Worm (Caenorhabditis elegans): ENCODE measurements around the gene abu-10.

Gene abu-10

ce11 chrX:3772405-3772804, 25.6 kb upstream of the abu-10 start, which contains the start of gene F47B7.2 (continued):
- TF ChIP-seq ceh-8 (GFP tag; optimal IDR thresholded peaks at IDR 0.05): no peak
- no peak for TF ChIP-seq egl-27 (tag; optimal IDR thresholded peaks at IDR 0.05)
- TF ChIP-seq lin-14 (GFP tag; optimal IDR thresholded peaks at IDR 0.05): peak; percentile 58
- TF ChIP-seq Y116A8C.19 (tag; optimal IDR thresholded peaks at IDR 0.05; ENCODE audit: borderline replicate concordance): no peak
- no peak for TF ChIP-seq alr-1 (tag; optimal IDR thresholded peaks at IDR 0.05; ENCODE audit: borderline replicate concordance)
- TF ChIP-seq unc-30 (tag; optimal IDR thresholded peaks at IDR 0.05): no peak
- TF ChIP-seq dpl-1 (GFP tag; optimal IDR thresholded peaks at IDR 0.05): peak in 1 of 3 experiments; percentile 5
- peak; percentile 57 for TF ChIP-seq nhr-71 (tag; optimal IDR thresholded peaks at IDR 0.05)
- TF ChIP-seq C04F5.9 (tag; optimal IDR thresholded peaks at IDR 0.05): no peak
- TF ChIP-seq lin-39 (tag; optimal IDR thresholded peaks at IDR 0.05): no peak
- no peak for TF ChIP-seq aly-2 (tag; optimal IDR thresholded peaks at IDR 0.05)
- TF ChIP-seq dsc-1 (tag; optimal IDR thresholded peaks at IDR 0.05): peak; percentile 39
- no peak for TF ChIP-seq sox-4 (tag; optimal IDR thresholded peaks at IDR 0.05)
- TF ChIP-seq blmp-1 (tag; optimal IDR thresholded peaks at IDR 0.05): peak; percentile 52
- no peak for TF ChIP-seq grh-1 (GFP tag; IDR thresholded peaks at IDR 0.05)
- TF ChIP-seq nhr-85 (tag): no peak
- TF ChIP-seq nhr-76 (tag; optimal IDR thresholded peaks at IDR 0.05): no peak
- no peak for TF ChIP-seq lin-13 (GFP tag; optimal IDR thresholded peaks at IDR 0.05)
- TF ChIP-seq efl-1 (optimal IDR thresholded peaks at IDR 0.05): peak in 1 of 2 experiments; percentile 6
- peak in 1 of 2 experiments; percentile 61 for TF ChIP-seq efl-1 (GFP tag; optimal IDR thresholded peaks at IDR 0.05 in 1 of 2)
- no peak for TF ChIP-seq nhr-11 (tag; optimal IDR thresholded peaks at IDR 0.05)
- TF ChIP-seq nhr-12 (tag; optimal IDR thresholded peaks at IDR 0.05): no peak
- TF ChIP-seq ces-1 (GFP tag; optimal IDR thresholded peaks at IDR 0.05): no peak
- no peak for TF ChIP-seq fkh-10 (GFP tag; optimal IDR thresholded peaks at IDR 0.05)
- TF ChIP-seq hlh-4 (tag; optimal IDR thresholded peaks at IDR 0.05): no peak
- TF ChIP-seq nhr-77 (tag; optimal IDR thresholded peaks at IDR 0.05): no peak
- TF ChIP-seq nhr-19 (GFP tag; conservative IDR thresholded peaks at IDR 0.05): no peak
- TF ChIP-seq mdl-1 (tag; optimal IDR thresholded peaks at IDR 0.05): no peak
- no peak for TF ChIP-seq nhr-84 (tag; optimal IDR thresholded peaks at IDR 0.05)
- no peak for TF ChIP-seq tlp-1 (tag; optimal IDR thresholded peaks at IDR 0.05)
- TF ChIP-seq rnt-1 (tag; optimal IDR thresholded peaks at IDR 0.05): peak; percentile 25
- TF ChIP-seq lin-35 (GFP tag; optimal IDR thresholded peaks at IDR 0.05): peak in 1 of 2 experiments; percentile 35
- TF ChIP-seq vab-15 (tag; optimal IDR thresholded peaks at IDR 0.05): no peak
- TF ChIP-seq elt-2 (tag; optimal IDR thresholded peaks at IDR 0.05): no peak
- TF ChIP-seq unc-86 (tag; optimal IDR thresholded peaks at IDR 0.05): no peak
- no peak for TF ChIP-seq pqm-1 (tag; optimal IDR thresholded peaks at IDR 0.05)

- TF ChIP-seq tlp-1 (tag; optimal IDR thresholded peaks at IDR 0.05) (no peak), jun-1 (tag; optimal IDR thresholded peaks at IDR 0.05) (no peak), alr-1 (tag; optimal IDR thresholded peaks at IDR 0.05; ENCODE audit: borderline replicate concordance) (no peak), skn-1 (tag; optimal IDR thresholded peaks at IDR 0.05) (no peak), elt-2 (tag; optimal IDR thresholded peaks at IDR 0.05) (no peak), blmp-1 (tag; optimal IDR thresholded peaks at IDR 0.05) (peak; percentile 95), snpc-4 (tag; optimal IDR thresholded peaks at IDR 0.05) (no peak), nhr-90 (tag; optimal IDR thresholded peaks at IDR 0.05; ENCODE audit: poor library complexity) (no peak), F16B12.6 (tag; optimal IDR thresholded peaks at IDR 0.05) (no peak), pqm-1 (tag; optimal IDR thresholded peaks at IDR 0.05) (no peak), efl-1 (optimal IDR thresholded peaks at IDR 0.05) (no peak), efl-1 (GFP tag; optimal IDR thresholded peaks at IDR 0.05 in 1 of 2) (peak in 1 of 2 experiments; percentile 83), grh-1 (GFP tag; IDR thresholded peaks at IDR 0.05) (no peak), pag-3 (tag; optimal IDR thresholded peaks at IDR 0.05; ENCODE audit: borderline replicate concordance, insufficient read depth) (no peak), hlh-17 (GFP tag; optimal IDR thresholded peaks at IDR 0.05; ENCODE audit: borderline replicate concordance) (no peak), lin-13 (GFP tag; optimal IDR thresholded peaks at IDR 0.05) (no peak), lir-3 (tag; optimal IDR thresholded peaks at IDR 0.05; ENCODE audit: poor library complexity) (no peak), ceh-8 (GFP tag; optimal IDR thresholded peaks at IDR 0.05) (no peak), ceh-82 (tag; optimal IDR thresholded peaks at IDR 0.05) (no peak), C34B4.2 (tag; optimal IDR thresholded peaks at IDR 0.05) (no peak), lin-35 (GFP tag; optimal IDR thresholded peaks at IDR 0.05) (no peak), lin-14 (GFP tag; optimal IDR thresholded peaks at IDR 0.05) (peak; percentile 18), rnt-1 (tag; optimal IDR thresholded peaks at IDR 0.05) (no peak), zip-4 (GFP tag; optimal IDR thresholded peaks at IDR 0.05) (no peak), lsy-2 (tag; optimal IDR thresholded peaks at IDR 0.05) (no peak), unc-86 (tag; optimal IDR thresholded peaks at IDR 0.05) (no peak), isw-1 (GFP tag; IDR thresholded peaks at IDR 0.05) (no peak)
Measured at ce11 chrX:3773233-3773632, 24.7 kb upstream of the abu-10 start.
